Worm (Caenorhabditis elegans): ENCODE measurements around the gene sec-24.2.

Gene sec-24.2

DNA sequence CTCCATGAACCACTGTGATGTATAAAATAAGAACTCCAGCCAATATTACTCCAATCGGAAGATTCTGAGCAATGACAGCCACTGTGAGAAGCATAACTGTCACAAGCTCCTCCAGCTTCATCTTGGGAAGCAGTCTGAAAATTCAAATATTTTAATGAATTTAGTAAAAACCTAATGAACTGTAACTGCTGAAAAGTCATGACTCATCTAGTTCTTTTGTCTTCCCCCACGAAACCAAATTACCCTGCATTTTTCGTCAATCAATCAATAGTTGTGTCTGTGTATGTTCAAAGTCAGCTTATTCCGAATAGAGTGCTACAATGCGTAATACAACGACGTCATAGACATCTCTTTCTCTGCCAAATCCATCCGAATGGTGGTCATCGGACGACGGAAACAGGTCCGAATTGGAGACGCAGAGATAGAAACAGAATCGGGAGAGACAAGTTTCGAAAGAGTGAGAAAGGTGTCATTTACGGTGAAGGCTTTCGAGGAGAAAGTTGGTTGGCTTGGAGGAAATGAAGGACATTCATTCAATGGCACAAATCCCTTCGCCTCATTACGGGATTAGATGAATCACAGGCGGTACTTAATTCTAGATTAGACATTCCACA is 36.2 kb upstream of the sec-24.2 start:
- TF ChIP-seq pes-1 (GFP tag; IDR thresholded peaks at IDR 0.05): no peak
- no peak for TF ChIP-seq ama-1 (optimal IDR thresholded peaks at IDR 0.05)
- TF ChIP-seq ets-7 (tag; optimal IDR thresholded peaks at IDR 0.05): no peak
- no peak for TF ChIP-seq tra-4 (tag; optimal IDR thresholded peaks at IDR 0.05)
- no peak for TF ChIP-seq scrt-1 (GFP tag; IDR thresholded peaks at IDR 0.05)
- no peak for TF ChIP-seq flt-1 (GFP tag; IDR thresholded peaks at IDR 0.05)
- no peak for TF ChIP-seq hmbx-1 (tag; optimal IDR thresholded peaks at IDR 0.05)
- no peak for TF ChIP-seq aly-1 (tag; optimal IDR thresholded peaks at IDR 0.05)
- no peak for TF ChIP-seq B0310.2 (tag; optimal IDR thresholded peaks at IDR 0.05)
- TF ChIP-seq hnd-1 (tag; optimal IDR thresholded peaks at IDR 0.05): no peak
- TF ChIP-seq F13C5.2 (tag; optimal IDR thresholded peaks at IDR 0.05): no peak
- TF ChIP-seq ceh-36 (tag; optimal IDR thresholded peaks at IDR 0.05): no peak
- TF ChIP-seq ceh-13 (GFP tag; optimal IDR thresholded peaks at IDR 0.05): no peak
- no peak for TF ChIP-seq sea-1 (GFP tag; conservative IDR thresholded peaks at IDR 0.05)
- no peak for TF ChIP-seq hmg-4 (GFP tag; optimal IDR thresholded peaks at IDR 0.05)
- TF ChIP-seq tbx-11 (GFP tag; IDR thresholded peaks at IDR 0.05): no peak
- no peak for TF ChIP-seq tbx-37 (GFP tag; conservative IDR thresholded peaks at IDR 0.05)

DNA sequence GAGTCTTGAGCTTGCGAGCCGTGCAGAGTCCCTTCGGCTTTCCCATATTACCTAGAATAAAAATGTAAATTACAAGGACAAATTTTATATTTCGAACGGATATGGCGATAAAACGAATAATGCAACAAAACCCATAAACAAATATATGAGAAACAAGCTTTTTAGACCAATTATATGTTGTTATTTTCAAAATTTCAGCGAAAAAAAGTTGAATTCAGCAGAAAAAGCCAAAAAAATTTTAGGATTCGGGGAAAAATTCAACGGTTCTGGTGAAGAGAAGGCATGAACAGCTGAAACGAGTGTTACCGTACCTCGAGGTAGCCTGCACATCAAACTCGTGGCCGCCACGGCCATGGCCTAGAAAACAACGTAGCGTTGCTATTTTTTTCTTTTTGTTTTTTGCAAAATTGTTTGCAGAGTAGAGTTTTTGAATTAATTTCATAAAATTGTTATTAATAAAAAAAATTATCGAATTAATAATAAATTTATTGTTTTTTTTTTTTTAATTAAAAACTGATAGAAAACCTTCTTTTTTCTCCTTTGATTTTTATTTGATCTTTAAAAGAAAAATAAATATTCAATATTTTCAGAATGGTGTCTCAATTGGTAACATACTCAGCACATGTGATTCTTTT is 30.5 kb upstream of the sec-24.2 start, which contains the start of the genes rps-23 and dpm-3:
Gene rps-23, minus strand, starts transcription at position 51 of the 635 bp plus-strand sequence.
Gene dpm-3, plus strand, starts transcription at position 585 of the 635 bp plus-strand sequence.
- TF ChIP-seq ama-1 (optimal IDR thresholded peaks at IDR 0.05): no peak
- peak; percentile 83 for TF ChIP-seq pes-1 (GFP tag; IDR thresholded peaks at IDR 0.05)
- TF ChIP-seq hmg-4 (GFP tag; optimal IDR thresholded peaks at IDR 0.05): peak; percentile 29
- peak; percentile 59 for TF ChIP-seq flt-1 (GFP tag; IDR thresholded peaks at IDR 0.05)
- no peak for TF ChIP-seq scrt-1 (GFP tag; IDR thresholded peaks at IDR 0.05)
- no peak for TF ChIP-seq tra-4 (tag; optimal IDR thresholded peaks at IDR 0.05)
- TF ChIP-seq tbx-11 (GFP tag; IDR thresholded peaks at IDR 0.05): peak; percentile 57; the same call in 1 of the 2 replicates
- TF ChIP-seq ceh-13 (GFP tag; optimal IDR thresholded peaks at IDR 0.05): no peak
- peak; percentile 52 for TF ChIP-seq F13C5.2 (tag; optimal IDR thresholded peaks at IDR 0.05)
- peak; percentile 2 for TF ChIP-seq ceh-36 (tag; optimal IDR thresholded peaks at IDR 0.05)
- TF ChIP-seq hmbx-1 (tag; optimal IDR thresholded peaks at IDR 0.05): no peak
- no peak for TF ChIP-seq ets-7 (tag; optimal IDR thresholded peaks at IDR 0.05)
- TF ChIP-seq B0310.2 (tag; optimal IDR thresholded peaks at IDR 0.05): peak; percentile 15
- TF ChIP-seq hnd-1 (tag; optimal IDR thresholded peaks at IDR 0.05): peak; percentile 11
- TF ChIP-seq tbx-37 (GFP tag; conservative IDR thresholded peaks at IDR 0.05): peak; percentile 83
- TF ChIP-seq sea-1 (GFP tag; conservative IDR thresholded peaks at IDR 0.05): no peak; the same call in 1 of the 2 replicates

DNA sequence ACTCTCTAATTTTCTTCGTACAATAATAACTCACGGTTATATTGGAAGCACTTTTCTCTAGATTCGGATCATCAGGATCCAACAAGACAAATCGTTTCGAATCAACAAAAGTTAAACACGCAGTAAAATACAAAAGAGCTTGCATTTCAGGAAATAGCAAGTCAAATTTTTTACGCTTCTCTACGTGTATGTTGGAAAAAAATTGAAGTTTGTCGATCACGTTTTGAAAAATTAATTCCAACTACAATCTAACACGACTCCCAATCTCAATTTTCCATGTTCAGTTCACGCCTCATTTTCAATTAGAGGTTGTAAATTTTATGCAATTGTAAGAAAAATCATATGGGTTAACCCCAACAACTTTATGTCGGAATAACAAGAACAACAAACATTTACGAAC is 29.4 kb upstream of the sec-24.2 start, which contains the start of gene spe-45:
Gene spe-45, minus strand, starts transcription at position 145 of the 400 bp plus-strand sequence.
- TF ChIP-seq flt-1 (GFP tag; IDR thresholded peaks at IDR 0.05) (no peak), tbx-11 (GFP tag; IDR thresholded peaks at IDR 0.05) (no peak), ets-7 (tag; optimal IDR thresholded peaks at IDR 0.05) (no peak), tra-4 (tag; optimal IDR thresholded peaks at IDR 0.05) (no peak), hmbx-1 (tag; optimal IDR thresholded peaks at IDR 0.05) (no peak), ama-1 (optimal IDR thresholded peaks at IDR 0.05) (no peak), hnd-1 (tag; optimal IDR thresholded peaks at IDR 0.05) (no peak), aly-1 (tag; optimal IDR thresholded peaks at IDR 0.05) (no peak), ceh-36 (tag; optimal IDR thresholded peaks at IDR 0.05) (no peak), tbx-37 (GFP tag; conservative IDR thresholded peaks at IDR 0.05) (no peak), F13C5.2 (tag; optimal IDR thresholded peaks at IDR 0.05) (no peak), hmg-4 (GFP tag; optimal IDR thresholded peaks at IDR 0.05) (no peak), ceh-13 (GFP tag; optimal IDR thresholded peaks at IDR 0.05) (no peak), scrt-1 (GFP tag; IDR thresholded peaks at IDR 0.05) (no peak), B0310.2 (tag; optimal IDR thresholded peaks at IDR 0.05) (no peak), pes-1 (GFP tag; IDR thresholded peaks at IDR 0.05) (no peak), sea-1 (GFP tag; conservative IDR thresholded peaks at IDR 0.05) (no peak)

DNA sequence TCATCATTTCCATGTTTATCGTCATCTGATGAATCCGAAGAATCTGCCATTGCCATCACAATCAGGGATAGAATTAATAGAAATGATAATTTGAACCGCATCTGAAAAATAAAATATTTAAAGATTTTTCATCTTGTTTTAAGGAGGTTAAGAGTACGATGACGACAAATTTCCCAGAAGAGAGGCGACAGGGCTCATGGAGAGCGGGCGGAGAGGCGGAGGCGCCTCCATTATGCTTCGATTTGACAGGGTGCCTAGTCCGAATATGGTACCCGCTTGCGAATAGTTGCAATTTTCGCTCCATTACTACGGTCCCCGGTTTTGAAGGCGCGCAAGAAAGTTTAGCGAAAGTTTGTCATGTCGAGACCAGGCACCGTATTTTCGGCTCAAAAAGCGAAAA is 24.5 kb upstream of the sec-24.2 start, which contains the start of gene F28D1.6:
Gene F28D1.6, minus strand, starts transcription at position 101 of the 400 bp plus-strand sequence.
- no peak for TF ChIP-seq F13C5.2 (tag; optimal IDR thresholded peaks at IDR 0.05)

- TF ChIP-seq ceh-36 (tag; optimal IDR thresholded peaks at IDR 0.05) (no peak), scrt-1 (GFP tag; IDR thresholded peaks at IDR 0.05) (no peak), ama-1 (optimal IDR thresholded peaks at IDR 0.05) (no peak), flt-1 (GFP tag; IDR thresholded peaks at IDR 0.05) (no peak), hmg-4 (GFP tag; optimal IDR thresholded peaks at IDR 0.05) (no peak), ceh-13 (GFP tag; optimal IDR thresholded peaks at IDR 0.05) (no peak), F13C5.2 (tag; optimal IDR thresholded peaks at IDR 0.05) (no peak), aly-1 (tag; optimal IDR thresholded peaks at IDR 0.05) (no peak), tbx-11 (GFP tag; IDR thresholded peaks at IDR 0.05) (no peak), hnd-1 (tag; optimal IDR thresholded peaks at IDR 0.05) (no peak), B0310.2 (tag; optimal IDR thresholded peaks at IDR 0.05) (no peak), pes-1 (GFP tag; IDR thresholded peaks at IDR 0.05) (no peak), tbx-37 (GFP tag; conservative IDR thresholded peaks at IDR 0.05) (no peak), ets-7 (tag; optimal IDR thresholded peaks at IDR 0.05) (no peak), tra-4 (tag; optimal IDR thresholded peaks at IDR 0.05) (no peak), hmbx-1 (tag; optimal IDR thresholded peaks at IDR 0.05) (no peak), sea-1 (GFP tag; conservative IDR thresholded peaks at IDR 0.05) (no peak)
Observed at ce11 chrIV:12382864-12383263, 22.3 kb upstream of the sec-24.2 start, which contains the start of gene thn-2. thn-2 (plus strand) TSS chrIV:12383170.

DNA sequence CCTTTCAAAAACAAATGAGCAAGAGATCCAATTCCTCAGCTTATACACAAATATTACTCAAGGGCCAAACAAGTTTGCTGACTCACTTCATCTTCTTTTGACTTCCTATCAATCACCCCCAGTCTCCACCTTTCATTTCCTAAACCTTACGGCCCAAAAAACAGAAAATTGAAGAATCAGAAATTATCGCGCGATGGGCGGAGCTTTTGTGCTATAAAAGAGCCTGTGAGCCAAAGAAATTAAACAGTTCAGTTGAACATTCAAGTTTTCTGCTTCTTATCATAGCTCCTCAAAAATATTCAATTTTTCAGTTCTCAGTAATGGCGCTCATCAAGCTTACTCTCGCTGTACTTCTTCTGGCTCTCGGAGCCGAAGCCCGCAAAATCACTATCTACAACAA is 19.2 kb upstream of the sec-24.2 start, which contains the start of gene thn-1:
Gene thn-1, plus strand, starts transcription at position 301 of the 400 bp plus-strand sequence.
- no peak for TF ChIP-seq scrt-1 (GFP tag; IDR thresholded peaks at IDR 0.05)
- no peak for TF ChIP-seq aly-1 (tag; optimal IDR thresholded peaks at IDR 0.05)
- TF ChIP-seq ceh-13 (GFP tag; optimal IDR thresholded peaks at IDR 0.05): no peak
- no peak for TF ChIP-seq F13C5.2 (tag; optimal IDR thresholded peaks at IDR 0.05)
- TF ChIP-seq ets-7 (tag; optimal IDR thresholded peaks at IDR 0.05): no peak
- no peak for TF ChIP-seq tbx-11 (GFP tag; IDR thresholded peaks at IDR 0.05)
- TF ChIP-seq ceh-36 (tag; optimal IDR thresholded peaks at IDR 0.05): no peak
- TF ChIP-seq tbx-37 (GFP tag; conservative IDR thresholded peaks at IDR 0.05): no peak

All from whole organism, early embryonic.